Fruit fly (Drosophila melanogaster) whole organism, embryonic: ENCODE measurements around the gene gfzf.
A peak's percentile ranks its signal among the peaks of the same experiment; 100 is the strongest.

Experiments
- Antp ChIP-seq: fragments of 200-800 bp; sonication (Bioruptor generic); optimal IDR thresholded peaks from 3 replicates; lab custom pipeline; 2016; ENCODE audit warnings: missing biosample characterization, missing genetic modification characterization
- CG10209 ChIP-seq: fragments of 200-800 bp; sonication (Bioruptor generic); optimal IDR thresholded peaks from 3 replicates; lab custom pipeline; 2017; ENCODE audit warnings: missing biosample characterization, mild to moderate bottlenecking, missing genetic modification characterization, missing genetic modification reagents
- CG10654 ChIP-seq: fragments of 200-800 bp; sonication (Bioruptor generic); optimal IDR thresholded peaks from 2 replicates; lab custom pipeline; 2016; ENCODE audit warnings: missing biosample characterization, missing genetic modification characterization
- CG10979 ChIP-seq: fragments of 200-800 bp; sonication (Bioruptor generic); optimal IDR thresholded peaks from 2 replicates; lab custom pipeline; 2018; ENCODE audit warnings: missing biosample characterization, mild to moderate bottlenecking, missing genetic modification characterization, moderate library complexity
- CG11398 ChIP-seq: fragments of 200-800 bp; sonication (Bioruptor generic); optimal IDR thresholded peaks from 2 replicates; lab custom pipeline; 2016; ENCODE audit warnings: missing biosample characterization, missing genetic modification characterization
- CG12942 ChIP-seq: fragments of 200-800 bp; sonication (Bioruptor generic); optimal IDR thresholded peaks from 3 replicates; lab custom pipeline; 2016; ENCODE audit warnings: missing biosample characterization, missing genetic modification characterization
- CG13287 ChIP-seq: fragments of 200-800 bp; sonication (Bioruptor generic); IDR thresholded peaks from 2 replicates; pipeline ENCODE4 v1.3.6; 2022; ENCODE audit warnings: missing biosample characterization, missing genetic modification characterization; ENCODE audit not compliant: partially characterized antibody
- CG1603 ChIP-seq: fragments of 200-800 bp; sonication (Bioruptor generic); optimal IDR thresholded peaks from 2 replicates; lab custom pipeline; 2019; ENCODE audit warnings: missing biosample characterization, mild to moderate bottlenecking, missing genetic modification characterization, moderate library complexity
- CG16863 ChIP-seq: fragments of 200-800 bp; sonication (Bioruptor generic); optimal IDR thresholded peaks from 3 replicates; lab custom pipeline; 2016; ENCODE audit warnings: missing biosample characterization, missing genetic modification characterization
- CG1792 ChIP-seq: fragments of 200-800 bp; sonication (Bioruptor generic); optimal IDR thresholded peaks from 2 replicates; lab custom pipeline; 2016; ENCODE audit warnings: missing biosample characterization, missing genetic modification characterization
- CG32767 ChIP-seq: fragments of 200-800 bp; sonication (Bioruptor generic); IDR thresholded peaks from 2 replicates; pipeline ENCODE4 v1.3.6; 2022; ENCODE audit warnings: missing biosample characterization, missing genetic modification characterization
- CG3838 ChIP-seq: fragments of 200-800 bp; sonication (Bioruptor generic); optimal IDR thresholded peaks from 3 replicates; lab custom pipeline; 2016; ENCODE audit warnings: missing biosample characterization, missing genetic modification characterization
- CG4820 ChIP-seq: fragments of 200-800 bp; sonication (Bioruptor generic); optimal IDR thresholded peaks from 3 replicates; lab custom pipeline; 2016; ENCODE audit warnings: missing biosample characterization, missing genetic modification characterization
- CG6254 ChIP-seq: fragments of 200-800 bp; sonication (Bioruptor generic); optimal IDR thresholded peaks from 3 replicates; lab custom pipeline; 2017; ENCODE audit warnings: mild to moderate bottlenecking, missing biosample characterization, missing genetic modification reagents, missing genetic modification characterization
- CG8089 ChIP-seq: fragments of 200-800 bp; sonication (Bioruptor generic); optimal IDR thresholded peaks from 3 replicates; lab custom pipeline; 2016; ENCODE audit warnings: missing biosample characterization, missing genetic modification characterization
- CG9437 ChIP-seq: fragments of 200-800 bp; sonication (Bioruptor generic); optimal IDR thresholded peaks from 2 replicates; lab custom pipeline; 2018; ENCODE audit warnings: missing biosample characterization, mild to moderate bottlenecking, missing genetic modification characterization
- CG9609 ChIP-seq: fragments of 200-800 bp; sonication (Bioruptor generic); optimal IDR thresholded peaks from 3 replicates; lab custom pipeline; 2016; ENCODE audit warnings: missing biosample characterization, missing genetic modification characterization
- CG9797 ChIP-seq: fragments of 200-800 bp; sonication (Bioruptor generic); optimal IDR thresholded peaks from 3 replicates; lab custom pipeline; 2018; ENCODE audit warnings: missing biosample characterization, mild to moderate bottlenecking, missing genetic modification characterization
- D19B ChIP-seq: fragments of 200-800 bp; sonication (Bioruptor generic); optimal IDR thresholded peaks from 2 replicates; lab custom pipeline; 2017; ENCODE audit warnings: missing biosample characterization, mild to moderate bottlenecking, missing genetic modification characterization
- Dad ChIP-seq: fragments of 200-800 bp; sonication (Bioruptor generic); optimal IDR thresholded peaks from 3 replicates; lab custom pipeline; 2016; ENCODE audit warnings: missing biosample characterization, missing genetic modification characterization
- Deaf1 ChIP-seq: fragments of 200-800 bp; optimal IDR thresholded peaks from 3 replicates; lab custom pipeline; 2019; ENCODE audit warnings: missing biosample characterization, mild to moderate bottlenecking, missing genetic modification characterization, moderate library complexity
- Doc2 ChIP-seq: fragments of 200-800 bp; sonication (Bioruptor generic); IDR thresholded peaks from 2 replicates; pipeline ENCODE4 v1.3.6; 2022; ENCODE audit warnings: missing biosample characterization, missing genetic modification characterization
- Ets97D ChIP-seq: fragments of 200-800 bp; sonication (Bioruptor generic); optimal IDR thresholded peaks from 3 replicates; lab custom pipeline; 2016; ENCODE audit warnings: missing biosample characterization, missing genetic modification characterization
- H15 ChIP-seq: fragments of 200-800 bp; sonication (Bioruptor generic); IDR thresholded peaks from 3 replicates; pipeline ENCODE4 v1.3.6; 2022; ENCODE audit warnings: missing biosample characterization, missing genetic modification characterization
- HLHmδ ChIP-seq: fragments of 200-800 bp; sonication (Bioruptor generic); optimal IDR thresholded peaks from 2 replicates; lab custom pipeline; 2018; ENCODE audit warnings: missing biosample characterization, mild to moderate bottlenecking, missing genetic modification characterization, moderate library complexity
- Max ChIP-seq: fragments of 200-800 bp; sonication (Bioruptor generic); optimal IDR thresholded peaks from 2 replicates; lab custom pipeline; 2016; ENCODE audit warnings: missing biosample characterization, mild to moderate bottlenecking, missing genetic modification characterization
- Mrtf ChIP-seq: fragments of 200-800 bp; sonication (Bioruptor generic); IDR thresholded peaks from 3 replicates; pipeline ENCODE4 v1.3.6; 2022; ENCODE audit warnings: missing biosample characterization, missing genetic modification characterization
- NC2β ChIP-seq: fragments of 200-800 bp; sonication (Bioruptor generic); optimal IDR thresholded peaks from 2 replicates; lab custom pipeline; 2016; ENCODE audit warnings: missing biosample characterization, missing genetic modification characterization
- NK7.1 ChIP-seq: fragments of 200-800 bp; sonication (Bioruptor generic); optimal IDR thresholded peaks from 3 replicates; lab custom pipeline; 2016; ENCODE audit warnings: missing biosample characterization, missing genetic modification characterization
- Oli ChIP-seq: fragments of 200-800 bp; sonication (Bioruptor generic); optimal IDR thresholded peaks from 2 replicates; lab custom pipeline; 2018; ENCODE audit warnings: missing biosample characterization, mild to moderate bottlenecking, missing genetic modification characterization, moderate library complexity
- Sry-β ChIP-seq: fragments of 200-800 bp; sonication (Bioruptor generic); optimal IDR thresholded peaks from 2 replicates; lab custom pipeline; 2018; ENCODE audit warnings: missing biosample characterization, mild to moderate bottlenecking, missing genetic modification characterization, moderate library complexity
- aop ChIP-seq: fragments of 200-800 bp; sonication (Bioruptor generic); IDR thresholded peaks from 2 replicates; pipeline ENCODE4 v1.3.6; 2022; ENCODE audit warnings: missing biosample characterization, missing genetic modification characterization
- az2 ChIP-seq: fragments of 200-800 bp; sonication (Bioruptor generic); optimal IDR thresholded peaks from 3 replicates; lab custom pipeline; 2016; ENCODE audit warnings: missing biosample characterization, missing genetic modification characterization
- bowl ChIP-seq: fragments of 200-800 bp; sonication (Bioruptor generic); IDR thresholded peaks from 2 replicates; pipeline ENCODE4 v1.3.6; 2022; ENCODE audit warnings: missing biosample characterization, missing genetic modification characterization
- cad ChIP-seq: fragments of >200 bp; optimal IDR thresholded peaks from 2 replicates; lab custom pipeline; 2017; ENCODE audit warnings: missing biosample characterization, missing genetic modification characterization
- cas ChIP-seq: fragments of 200-800 bp; sonication (Bioruptor generic); IDR thresholded peaks from 2 replicates; pipeline ENCODE4 v1.3.6; 2022; ENCODE audit warnings: missing biosample characterization, missing genetic modification characterization
- croc ChIP-seq: fragments of 200-800 bp; sonication (Bioruptor generic); conservative IDR thresholded peaks from 3 replicates; pipeline ENCODE4 v1.3.6; 2022; ENCODE audit warnings: missing biosample characterization, missing genetic modification characterization
- fu2 ChIP-seq: fragments of 200-800 bp; sonication (Bioruptor generic); optimal IDR thresholded peaks from 2 replicates; lab custom pipeline; 2016; ENCODE audit warnings: missing biosample characterization, missing genetic modification characterization
- gfzf ChIP-seq: fragments of 200-800 bp; sonication (Bioruptor generic); optimal IDR thresholded peaks from 2 replicates; lab custom pipeline; 2016; ENCODE audit warnings: missing biosample characterization, mild to moderate bottlenecking, missing genetic modification characterization, moderate library complexity
- jigr1 ChIP-seq: fragments of 200-800 bp; sonication (Bioruptor generic); IDR thresholded peaks from 3 replicates; pipeline ENCODE4 v1.3.6; 2022; ENCODE audit warnings: missing biosample characterization, missing genetic modification characterization
- jing ChIP-seq: fragments of 200-800 bp; sonication (Bioruptor generic); optimal IDR thresholded peaks from 2 replicates; lab custom pipeline; 2018; ENCODE audit warnings: missing biosample characterization, mild to moderate bottlenecking, missing genetic modification characterization
- lbe ChIP-seq: fragments of 200-800 bp; sonication (Bioruptor generic); optimal IDR thresholded peaks from 2 replicates; lab custom pipeline; 2016; ENCODE audit warnings: missing biosample characterization, mild to moderate bottlenecking, missing genetic modification characterization
- onecut ChIP-seq: fragments of 200-800 bp; sonication (Bioruptor generic); IDR thresholded peaks from 2 replicates; pipeline ENCODE4 v1.3.6; 2022; ENCODE audit warnings: missing biosample characterization, missing genetic modification characterization
- p53 ChIP-seq: fragments of 200-800 bp; sonication (Bioruptor generic); optimal IDR thresholded peaks from 2 replicates; lab custom pipeline; 2016; ENCODE audit warnings: missing biosample characterization, missing genetic modification characterization
- sr ChIP-seq: fragments of 200-800 bp; sonication (Bioruptor generic); IDR thresholded peaks from 3 replicates; pipeline ENCODE4 v1.3.6; 2022; ENCODE audit warnings: missing biosample characterization, missing genetic modification characterization
- sug ChIP-seq: fragments of 200-800 bp; optimal IDR thresholded peaks from 2 replicates; lab custom pipeline; 2019; ENCODE audit warnings: missing biosample characterization, mild to moderate bottlenecking, missing genetic modification characterization, moderate library complexity
- ttk ChIP-seq: fragments of 200-800 bp; sonication (Bioruptor generic); IDR thresholded peaks from 2 replicates; pipeline ENCODE4 v2.1.2; 2022; ENCODE audit warnings: missing biosample characterization, missing genetic modification characterization
- tx ChIP-seq: fragments of 200-800 bp; sonication (Bioruptor generic); optimal IDR thresholded peaks from 2 replicates; lab custom pipeline; 2016; ENCODE audit warnings: missing biosample characterization, missing genetic modification characterization
- unc-4 ChIP-seq: fragments of 200-800 bp; sonication (Bioruptor generic); IDR thresholded peaks from 2 replicates; pipeline ENCODE4 v1.3.6; 2022; ENCODE audit warnings: missing biosample characterization, missing genetic modification characterization; ENCODE audit not compliant: partially characterized antibody
- wdn ChIP-seq: fragments of 200-800 bp; sonication (Bioruptor generic); IDR thresholded peaks from 2 replicates; pipeline ENCODE4 v1.3.6; 2022; ENCODE audit warnings: missing biosample characterization, missing genetic modification characterization
- zfh1 ChIP-seq: fragments of 200-800 bp; sonication (Bioruptor generic); IDR thresholded peaks from 3 replicates; pipeline ENCODE4 v1.3.6; 2022; ENCODE audit warnings: missing biosample characterization, missing genetic modification characterization

gfzf gene

dm6 chr3R:7124109-7124639, 26.6 kb downstream of the gfzf start, which contains the start of the genes Alh and CG10098 (continued):
- TF ChIP-seq Doc2 (no peak), Oli (tag; lab: Kevin White, UChicago) (peak; percentile 68), HLHmδ (GFP tag; lab: Kevin White, UChicago) (no peak), NK7.1 (GFP tag; lab: Kevin White, UChicago) (peak; percentile 58), NC2β (GFP tag; lab: Kevin White, UChicago) (peak; percentile 70), CG16863 (GFP tag; lab: Kevin White, UChicago) (peak; percentile 78), Max (GFP tag; lab: Kevin White, UChicago) (peak; percentile 79), Mrtf (GFP tag; lab: Robert Waterston, UW) (peak; percentile 82; the same call in 2 of the 3 replicates), CG1792 (GFP tag; lab: Kevin White, UChicago) (peak; percentile 74), CG9797 (peak; percentile 36), CG1603 (tag; lab: Kevin White, UChicago) (peak; percentile 55), Ets97D (GFP tag; lab: Kevin White, UChicago) (peak; percentile 75), CG9437 (GFP tag; lab: Kevin White, UChicago) (peak; percentile 55), bowl (GFP tag; lab: Robert Waterston, UW) (no peak), D19B (GFP tag; lab: Kevin White, UChicago) (peak; percentile 72), wdn (GFP tag; lab: Robert Waterston, UW) (peak; percentile 59; the same call in 1 of the 2 replicates), unc-4 (peak; percentile 60; the same call in 1 of the 2 replicates), p53 (GFP tag; lab: Kevin White, UChicago) (peak; percentile 50), fu2 (GFP tag; lab: Kevin White, UChicago) (peak; percentile 89), CG8089 (GFP tag; lab: Kevin White, UChicago) (peak; percentile 67), CG4820 (GFP tag; lab: Kevin White, UChicago) (peak; percentile 73), CG11398 (GFP tag; lab: Kevin White, UChicago) (no peak), sug (peak; percentile 86), CG10979 (peak; percentile 65), az2 (peak; percentile 88), CG32767 (peak; percentile 44; the same call in 1 of the 2 replicates), tx (GFP tag; lab: Kevin White, UChicago) (peak; percentile 83), CG10654 (GFP tag; lab: Kevin White, UChicago) (peak; percentile 82), Dad (GFP tag; lab: Kevin White, UChicago) (peak; percentile 83), Deaf1 (tag; lab: Kevin White, UChicago) (peak; percentile 19), jing (GFP tag; lab: Kevin White, UChicago) (peak; percentile 59), sr (GFP tag; lab: Robert Waterston, UW) (no peak; the same call in 2 of the 3 replicates), aop (GFP tag; lab: Robert Waterston, UW) (peak; percentile 70), ttk (GFP tag; lab: Robert Waterston, UW) (peak; percentile 81), CG13287 (GFP tag; lab: Robert Waterston, UW) (peak; percentile 71), CG12942 (GFP tag; lab: Kevin White, UChicago) (peak; percentile 89), zfh1 (GFP tag; lab: Robert Waterston, UW) (peak; percentile 66; the same call in 1 of the 3 replicates), CG6254 (GFP tag; lab: Kevin White, UChicago) (no peak), onecut (GFP tag; lab: Robert Waterston, UW) (peak; percentile 98), gfzf (GFP tag; lab: Kevin White, UChicago) (peak; percentile 38), Antp (GFP tag; lab: Kevin White, UChicago) (peak; percentile 91), lbe (GFP tag; lab: Kevin White, UChicago) (peak; percentile 74), croc (GFP tag; lab: Robert Waterston, UW) (peak; percentile 74), jigr1 (GFP tag; lab: Robert Waterston, UW) (no peak; the same call in 2 of the 3 replicates), H15 (GFP tag; lab: Robert Waterston, UW) (peak; percentile 62; the same call in 2 of the 3 replicates), CG10209 (GFP tag; lab: Kevin White, UChicago) (peak; percentile 74), cas (GFP tag; lab: Robert Waterston, UW) (no peak), Sry-β (GFP tag; lab: Kevin White, UChicago) (peak; percentile 6), cad (GFP tag; lab: Kevin White, UChicago) (no peak), CG3838 (GFP tag; lab: Kevin White, UChicago) (peak; percentile 61), CG9609 (GFP tag; lab: Kevin White, UChicago) (peak; percentile 87)
